Worm (Caenorhabditis elegans) whole organism, late embryonic: ENCODE results near the gene T04F3.3.

Source experiments
- C38D4.7 ChIP-seq: fragments of 200-800 bp; sonication (Bioruptor generic); optimal IDR thresholded peaks from 2 replicates; lab custom pipeline; 2018; ENCODE audit warnings: mild to moderate bottlenecking, missing genetic modification characterization, moderate library complexity, missing compliant biosample characterization
- K02D7.2 ChIP-seq: sonication (generic microtip); optimal IDR thresholded peaks from 2 replicates; lab custom pipeline; 2017; ENCODE audit warnings: mild to moderate bottlenecking, missing genetic modification characterization, missing compliant biosample characterization
- T23F11.4 ChIP-seq: fragments of 200-800 bp; sonication (Bioruptor generic); optimal IDR thresholded peaks from 2 replicates; lab custom pipeline; 2018; ENCODE audit warnings: mild to moderate bottlenecking, missing genetic modification characterization, missing compliant biosample characterization
- Y22D7AL.16 ChIP-seq: sonication (generic microtip); optimal IDR thresholded peaks from 2 replicates; lab custom pipeline; 2016; ENCODE audit warnings: missing genetic modification characterization, missing compliant biosample characterization
- ahr-1 ChIP-seq: sonication (generic microtip); optimal IDR thresholded peaks from 2 replicates; lab custom pipeline; 2016; ENCODE audit warnings: missing genetic modification characterization, missing compliant biosample characterization
- ceh-14 ChIP-seq: sonication (generic microtip); optimal IDR thresholded peaks from 2 replicates; lab custom pipeline; 2016; ENCODE audit warnings: missing genotype, missing genetic modification characterization, missing compliant biosample characterization
- ceh-18 ChIP-seq: sonication (generic microtip); optimal IDR thresholded peaks from 2 replicates; lab custom pipeline; 2016; ENCODE audit warnings: missing genetic modification characterization, missing compliant biosample characterization
- ceh-2 ChIP-seq: sonication (generic microtip); optimal IDR thresholded peaks from 2 replicates; lab custom pipeline; 2016; ENCODE audit warnings: missing genotype, missing genetic modification characterization, missing compliant biosample characterization
- ceh-24 ChIP-seq: sonication (generic microtip); optimal IDR thresholded peaks from 2 replicates; lab custom pipeline; 2016; ENCODE audit warnings: mild to moderate bottlenecking, missing genetic modification characterization, missing compliant biosample characterization
- ceh-30 ChIP-seq: fragments of 150-350 bp; optimal IDR thresholded peaks from 2 replicates; lab custom pipeline; 2014; ENCODE audit warnings: missing biosample characterization, missing genetic modification characterization
- ceh-34 ChIP-seq: sonication (generic microtip); optimal IDR thresholded peaks from 2 replicates; lab custom pipeline; 2016; ENCODE audit warnings: mild to moderate bottlenecking, missing genetic modification characterization, missing compliant biosample characterization
- ceh-6 ChIP-seq: fragments of 200-800 bp; sonication (Bioruptor generic); optimal IDR thresholded peaks from 2 replicates; lab custom pipeline; 2018; ENCODE audit warnings: mild to moderate bottlenecking, missing genetic modification characterization, missing compliant biosample characterization
- dmd-4 ChIP-seq: sonication (generic microtip); optimal IDR thresholded peaks from 2 replicates; lab custom pipeline; 2016; ENCODE audit warnings: borderline replicate concordance, missing genetic modification characterization, missing compliant biosample characterization
- fax-1 ChIP-seq: sonication (generic microtip); optimal IDR thresholded peaks from 2 replicates; lab custom pipeline; 2016; ENCODE audit warnings: missing genotype, missing genetic modification characterization, missing compliant biosample characterization
- fkh-6 ChIP-seq: sonication (generic microtip); optimal IDR thresholded peaks from 2 replicates; lab custom pipeline; 2016; ENCODE audit warnings: missing genetic modification characterization, missing compliant biosample characterization
- gmeb-2 ChIP-seq: sonication (generic microtip); optimal IDR thresholded peaks from 2 replicates; lab custom pipeline; 2016; ENCODE audit warnings: missing genetic modification characterization, inconsistent platforms, missing compliant biosample characterization
- hlh-13 ChIP-seq: fragments of 200-800 bp; sonication (Bioruptor generic); optimal IDR thresholded peaks from 2 replicates; lab custom pipeline; 2018; ENCODE audit warnings: mild to moderate bottlenecking, missing genetic modification characterization, missing compliant biosample characterization
- hlh-15 ChIP-seq: sonication (generic microtip); optimal IDR thresholded peaks from 2 replicates; lab custom pipeline; 2016; ENCODE audit warnings: missing genetic modification characterization, missing compliant biosample characterization
- hlh-30 ChIP-seq: sonication (generic microtip); optimal IDR thresholded peaks from 2 replicates; lab custom pipeline; 2017; ENCODE audit warnings: antibody characterized with exemption, missing genetic modification characterization, missing compliant biosample characterization; ENCODE audit not compliant: insufficient read depth
- hlh-8 ChIP-seq: sonication (generic microtip); optimal IDR thresholded peaks from 2 replicates; lab custom pipeline; 2016; ENCODE audit warnings: missing genotype, missing genetic modification characterization, missing compliant biosample characterization
- lim-6 ChIP-seq: sonication (generic microtip); optimal IDR thresholded peaks from 2 replicates; lab custom pipeline; 2016; ENCODE audit warnings: missing genetic modification characterization, missing compliant biosample characterization
- mec-3 ChIP-seq: sonication (generic microtip); optimal IDR thresholded peaks from 2 replicates; lab custom pipeline; 2016; ENCODE audit warnings: borderline replicate concordance, missing genetic modification characterization, missing compliant biosample characterization
- nhr-11 ChIP-seq: fragments of 150-350 bp; optimal IDR thresholded peaks from 2 replicates; lab custom pipeline; 2014; ENCODE audit warnings: missing biosample characterization, missing genetic modification characterization
- nhr-232 ChIP-seq: sonication (generic microtip); optimal IDR thresholded peaks from 2 replicates; lab custom pipeline; 2016; ENCODE audit warnings: missing genetic modification characterization, missing compliant biosample characterization
- odd-2 ChIP-seq: sonication (generic microtip); optimal IDR thresholded peaks from 2 replicates; lab custom pipeline; 2017; ENCODE audit warnings: antibody characterized with exemption, mild to moderate bottlenecking, missing genetic modification characterization, missing compliant biosample characterization
- pat-9 ChIP-seq: fragments of 200-800 bp; sonication (Bioruptor generic); optimal IDR thresholded peaks from 2 replicates; lab custom pipeline; 2018; ENCODE audit warnings: mild to moderate bottlenecking, missing genetic modification characterization, moderate library complexity, missing compliant biosample characterization
- pax-1 ChIP-seq: fragments of 150-350 bp; optimal IDR thresholded peaks from 2 replicates; lab custom pipeline; 2014; ENCODE audit warnings: missing biosample characterization, missing genetic modification characterization
- pros-1 ChIP-seq: fragments of 150-350 bp; optimal IDR thresholded peaks from 2 replicates; lab custom pipeline; 2014; ENCODE audit warnings: missing biosample characterization, missing genetic modification reagents, missing genetic modification characterization
- ref-2 ChIP-seq: sonication (generic microtip); optimal IDR thresholded peaks from 2 replicates; lab custom pipeline; 2016; ENCODE audit warnings: missing genetic modification characterization, missing compliant biosample characterization
- rnt-1 ChIP-seq: sonication (generic microtip); optimal IDR thresholded peaks from 2 replicates; lab custom pipeline; 2016; ENCODE audit warnings: missing genetic modification characterization, missing compliant biosample characterization
- sox-2 ChIP-seq: fragments of 200-800 bp; sonication (Bioruptor generic); IDR thresholded peaks from 2 replicates; pipeline ENCODE4 v1.3.6; 2022; ENCODE audit warnings: missing genetic modification reagents, missing genetic modification characterization, missing compliant biosample characterization
- sox-4 ChIP-seq: sonication (generic microtip); optimal IDR thresholded peaks from 2 replicates; lab custom pipeline; 2017; ENCODE audit warnings: mild to moderate bottlenecking, missing genetic modification characterization, inconsistent platforms, missing compliant biosample characterization
- syd-9 ChIP-seq: sonication (generic microtip); optimal IDR thresholded peaks from 2 replicates; lab custom pipeline; 2016; ENCODE audit warnings: mild to moderate bottlenecking, missing genetic modification characterization, moderate library complexity, missing compliant biosample characterization
- tbx-2 ChIP-seq: sonication (generic microtip); optimal IDR thresholded peaks from 2 replicates; lab custom pipeline; 2016; ENCODE audit warnings: missing genetic modification characterization, missing compliant biosample characterization
- tbx-7 ChIP-seq: sonication (generic microtip); optimal IDR thresholded peaks from 2 replicates; lab custom pipeline; 2016; ENCODE audit warnings: missing genotype, missing genetic modification characterization, missing compliant biosample characterization
- ttx-3 ChIP-seq: sonication (generic microtip); optimal IDR thresholded peaks from 2 replicates; lab custom pipeline; 2016; ENCODE audit warnings: missing genetic modification reagents, missing genetic modification characterization, missing compliant biosample characterization
- unc-3 ChIP-seq, 2 experiments: fragments of 200-800 bp in 1 of 2; sonication (Bioruptor generic) in 1 of 2; sonication (generic microtip) in 1 of 2; conservative IDR thresholded peaks in 1 of 2; optimal IDR thresholded peaks in 1 of 2; 2 replicates each; pipeline versions ENCODE4 v1.3.6 to Lab custom; 2016 to 2022; ENCODE audit warnings: missing compliant biosample characterization in 2 of 2, missing genetic modification characterization in 2 of 2, missing genetic modification reagents in 1 of 2
- unc-55 ChIP-seq: sonication (generic microtip); optimal IDR thresholded peaks from 2 replicates; lab custom pipeline; 2017; ENCODE audit warnings: missing biosample characterization, missing genetic modification reagents, missing genetic modification characterization
- unc-86 ChIP-seq: sonication (generic microtip); optimal IDR thresholded peaks from 2 replicates; lab custom pipeline; 2016; ENCODE audit warnings: missing genetic modification characterization, missing compliant biosample characterization
- ztf-16 ChIP-seq: sonication (generic microtip); optimal IDR thresholded peaks from 2 replicates; lab custom pipeline; 2017; ENCODE audit warnings: missing genetic modification characterization, missing compliant biosample characterization

The T04F3.3 gene

DNA sequence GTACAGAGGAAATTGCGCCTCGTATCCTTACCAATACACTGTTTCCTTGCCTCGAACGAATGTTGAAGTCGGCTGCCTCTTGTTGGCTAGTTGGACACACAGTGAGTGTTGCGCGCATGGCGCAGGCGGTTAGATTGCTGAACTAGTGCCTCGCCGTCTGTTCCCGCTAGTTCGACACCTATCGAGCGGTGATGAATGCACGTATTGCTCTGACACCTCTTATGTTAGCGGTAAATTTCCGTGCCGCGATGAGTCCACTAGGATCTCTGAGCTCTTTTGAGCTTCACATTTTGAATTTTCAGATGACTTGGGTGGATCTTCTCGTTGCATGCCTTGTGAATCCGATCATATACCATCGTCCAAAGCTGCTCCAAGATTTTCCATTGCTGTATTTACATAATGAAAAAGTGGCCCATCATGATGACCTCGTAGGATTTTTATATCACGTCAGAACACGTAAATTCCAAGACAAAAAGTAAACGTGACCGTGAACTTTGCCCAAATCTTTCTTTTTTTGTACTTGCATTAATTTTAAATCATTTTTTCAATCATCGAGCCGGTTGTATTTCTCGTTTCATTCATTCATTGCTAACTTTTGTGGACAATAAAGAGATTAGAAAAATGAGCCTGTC lies 24.2 kb downstream of the T04F3.3 start, which contains the start of gene F55A11.11 (continued):
- peak; percentile 85 for TF ChIP-seq hlh-8 (tag; lab: Kevin White, UChicago)
- TF ChIP-seq ceh-18 (tag; lab: Kevin White, UChicago): peak; percentile 79
- TF ChIP-seq ceh-6: peak; percentile 96
- TF ChIP-seq hlh-15: peak; percentile 90
- peak; percentile 92 for TF ChIP-seq T23F11.4 (GFP tag; lab: Kevin White, UChicago)
- TF ChIP-seq pat-9 (tag; lab: Kevin White, UChicago): peak; percentile 97
- TF ChIP-seq unc-86 (tag; lab: Kevin White, UChicago): peak; percentile 85
- TF ChIP-seq odd-2: peak; percentile 56
- peak; percentile 88 for TF ChIP-seq ceh-2 (tag; lab: Kevin White, UChicago)
- peak; percentile 94 for TF ChIP-seq tbx-2
- TF ChIP-seq pros-1 (tag; lab: Kevin White, UChicago): peak; percentile 73
- TF ChIP-seq K02D7.2 (tag; lab: Kevin White, UChicago): peak; percentile 91
- TF ChIP-seq hlh-30 (tag; lab: Kevin White, UChicago): peak; percentile 59
- TF ChIP-seq fkh-6 (tag; lab: Kevin White, UChicago): peak; percentile 94
- TF ChIP-seq C38D4.7 (GFP tag; lab: Kevin White, UChicago): peak; percentile 89
- TF ChIP-seq sox-4 (tag; lab: Kevin White, UChicago): peak; percentile 97
- TF ChIP-seq ahr-1 (tag; lab: Kevin White, UChicago): peak; percentile 88
- TF ChIP-seq tbx-7 (tag; lab: Kevin White, UChicago): peak; percentile 61
- peak; percentile 94 for TF ChIP-seq ceh-14 (tag; lab: Kevin White, UChicago)
- TF ChIP-seq unc-55 (GFP tag; lab: Kevin White, UChicago): no peak
- peak; percentile 83 for TF ChIP-seq dmd-4
- peak; percentile 94 for TF ChIP-seq ztf-16 (tag; lab: Kevin White, UChicago)
- TF ChIP-seq ref-2 (tag; lab: Kevin White, UChicago): peak; percentile 95
- peak; percentile 82 for TF ChIP-seq ttx-3
- TF ChIP-seq nhr-232 (tag; lab: Kevin White, UChicago): peak; percentile 93
- peak; percentile 80 for TF ChIP-seq mec-3 (tag; lab: Kevin White, UChicago)
- peak; percentile 48 for TF ChIP-seq lim-6 (tag; lab: Kevin White, UChicago)
- no peak for TF ChIP-seq pax-1 (tag; lab: Kevin White, UChicago)
- peak; percentile 88 for TF ChIP-seq fax-1
- no peak for TF ChIP-seq ceh-30
- TF ChIP-seq Y22D7AL.16: peak; percentile 89
- TF ChIP-seq ceh-34 (tag; lab: Kevin White, UChicago): peak; percentile 92
- TF ChIP-seq ceh-24 (tag; lab: Kevin White, UChicago): peak; percentile 88

DNA sequence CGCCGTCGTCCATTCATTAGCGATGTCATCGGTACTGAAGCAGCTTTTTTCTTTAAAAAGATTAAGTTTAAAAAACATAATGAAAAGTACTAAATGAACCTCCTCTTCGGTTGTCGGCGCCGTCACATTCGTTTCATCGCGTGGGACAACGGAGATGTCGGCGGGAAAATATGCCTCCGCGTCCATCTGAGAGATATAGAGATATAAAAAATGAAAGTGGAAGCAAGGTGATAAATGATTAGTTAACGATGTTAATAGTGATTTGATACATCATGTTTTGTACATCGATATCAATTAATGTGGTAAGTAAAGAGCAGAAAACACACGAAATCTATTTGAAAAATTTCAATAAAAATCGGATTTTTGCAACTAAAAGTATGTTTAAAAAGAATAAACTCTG lies 28.5 kb downstream of the T04F3.3 start, which contains the start of gene F55A11.7:
F55A11.7 (minus strand) TSS at position 186 of the 400 bp plus-strand sequence.
- TF ChIP-seq tbx-7 (tag; lab: Kevin White, UChicago): no peak
- TF ChIP-seq rnt-1: no peak
- TF ChIP-seq nhr-11 (tag; lab: Kevin White, UChicago): no peak
- TF ChIP-seq syd-9 (tag; lab: Kevin White, UChicago): no peak
- TF ChIP-seq hlh-13 (GFP tag; lab: Kevin White, UChicago): no peak
- no peak for TF ChIP-seq unc-3 (GFP tag; conservative IDR thresholded peaks at IDR 0.05; lab: Robert Waterston, UW)
- TF ChIP-seq unc-3 (tag; optimal IDR thresholded peaks at IDR 0.05; lab: Kevin White, UChicago): no peak
- TF ChIP-seq ceh-14 (tag; lab: Kevin White, UChicago): no peak
- TF ChIP-seq unc-55 (GFP tag; lab: Kevin White, UChicago): no peak
- no peak for TF ChIP-seq gmeb-2 (tag; lab: Kevin White, UChicago)
- TF ChIP-seq unc-86 (tag; lab: Kevin White, UChicago): no peak
- no peak for TF ChIP-seq sox-2
